Worm (Caenorhabditis elegans) whole organism, L2 larva: Measurements from ENCODE around the gene K01H12.4.

Source experiments
- C34F6.9 ChIP-seq: fragments of 150-350 bp; optimal IDR thresholded peaks from 2 replicates; lab custom pipeline; 2014; ENCODE audit warnings: missing biosample characterization, missing genetic modification characterization
- F13H6.1 ChIP-seq: sonication (generic microtip); optimal IDR thresholded peaks from 2 replicates; lab custom pipeline; 2016; ENCODE audit warnings: missing genetic modification characterization, missing compliant biosample characterization
- R02D3.7 ChIP-seq: fragments of 150-350 bp; optimal IDR thresholded peaks from 2 replicates; lab custom pipeline; 2014; ENCODE audit warnings: missing biosample characterization, missing genetic modification characterization
- Y55F3AM.14 ChIP-seq: fragments of 200-800 bp; sonication (Bioruptor generic); optimal IDR thresholded peaks from 2 replicates; lab custom pipeline; 2018; ENCODE audit warnings: mild to moderate bottlenecking, missing genetic modification characterization, missing compliant biosample characterization
- ZK546.5 ChIP-seq: sonication (generic microtip); optimal IDR thresholded peaks from 2 replicates; lab custom pipeline; 2017; ENCODE audit warnings: missing biosample characterization, missing genetic modification characterization
- alr-1 ChIP-seq: fragments of 150-350 bp; optimal IDR thresholded peaks from 2 replicates; lab custom pipeline; 2014; ENCODE audit warnings: missing biosample characterization, missing genetic modification characterization
- aly-2 ChIP-seq: fragments of 150-350 bp; optimal IDR thresholded peaks from 2 replicates; lab custom pipeline; 2014; ENCODE audit warnings: missing biosample characterization, missing genetic modification characterization
- ama-1 ChIP-seq: fragments of 150-350 bp; optimal IDR thresholded peaks from 2 replicates; lab custom pipeline; 2018; ENCODE audit warnings: inconsistent platforms
- blmp-1 ChIP-seq: sonication (generic microtip); optimal IDR thresholded peaks from 2 replicates; lab custom pipeline; 2017; ENCODE audit warnings: missing genetic modification characterization, mild to moderate bottlenecking, missing compliant biosample characterization, antibody characterized with exemption, moderate library complexity; ENCODE audit not compliant: insufficient read depth
- ceh-16 ChIP-seq: fragments of 150-350 bp; optimal IDR thresholded peaks from 2 replicates; lab custom pipeline; 2014; ENCODE audit warnings: missing biosample characterization, missing genetic modification characterization
- ceh-82 ChIP-seq: fragments of 150-350 bp; optimal IDR thresholded peaks from 2 replicates; lab custom pipeline; 2014; ENCODE audit warnings: missing biosample characterization, missing genetic modification characterization
- crh-2 ChIP-seq: sonication (generic microtip); optimal IDR thresholded peaks from 2 replicates; lab custom pipeline; 2017; ENCODE audit warnings: missing biosample characterization, missing genetic modification characterization
- dmd-4 ChIP-seq: sonication (generic microtip); optimal IDR thresholded peaks from 2 replicates; lab custom pipeline; 2017; ENCODE audit warnings: missing biosample characterization, missing genetic modification characterization
- egl-27 ChIP-seq: sonication (generic microtip); optimal IDR thresholded peaks from 3 replicates; lab custom pipeline; 2017; ENCODE audit warnings: missing biosample characterization, missing genetic modification reagents, missing genetic modification characterization
- elt-1 ChIP-seq: fragments of 150-350 bp; optimal IDR thresholded peaks from 2 replicates; lab custom pipeline; 2014; ENCODE audit warnings: missing biosample characterization, missing genetic modification characterization
- elt-3 ChIP-seq: sonication (generic microtip); optimal IDR thresholded peaks from 2 replicates; lab custom pipeline; 2017; ENCODE audit warnings: missing biosample characterization, missing genetic modification characterization
- fos-1 ChIP-seq: fragments of 150-350 bp; optimal IDR thresholded peaks from 2 replicates; lab custom pipeline; 2014; ENCODE audit warnings: missing biosample characterization, missing genetic modification characterization
- gmeb-1 ChIP-seq: fragments of 150-350 bp; optimal IDR thresholded peaks from 2 replicates; lab custom pipeline; 2014; ENCODE audit warnings: missing biosample characterization, missing genetic modification characterization
- lin-11 ChIP-seq: fragments of 150-350 bp; sonication (generic microtip); optimal IDR thresholded peaks from 2 replicates; lab custom pipeline; 2014; ENCODE audit warnings: missing biosample characterization, missing genetic modification characterization, inconsistent platforms, mixed read lengths
- lin-13 ChIP-seq: fragments of 150-350 bp; optimal IDR thresholded peaks from 2 replicates; lab custom pipeline; 2014; ENCODE audit warnings: missing biosample characterization, missing genetic modification reagents, missing genetic modification characterization
- lin-39 ChIP-seq: fragments of 150-350 bp; optimal IDR thresholded peaks from 2 replicates; lab custom pipeline; 2014; ENCODE audit warnings: missing biosample characterization, missing genetic modification reagents, missing genetic modification characterization
- lsy-2 ChIP-seq, 2 experiments: fragments of 150-350 bp in 1 of 2; sonication (generic microtip) in 1 of 2; optimal IDR thresholded peaks; 2 replicates each; lab custom pipeline; 2014 to 2017; ENCODE audit warnings: missing biosample characterization in 2 of 2, missing genetic modification characterization in 2 of 2
- mab-5 ChIP-seq: fragments of 150-350 bp; optimal IDR thresholded peaks from 2 replicates; lab custom pipeline; 2014; ENCODE audit warnings: missing biosample characterization, missing genetic modification characterization
- mbf-1 ChIP-seq: sonication (generic microtip); optimal IDR thresholded peaks from 2 replicates; lab custom pipeline; 2017; ENCODE audit warnings: missing biosample characterization, missing genetic modification characterization
- mdl-1 ChIP-seq, 2 experiments: fragments of 150-350 bp in 1 of 2; sonication (generic microtip) in 1 of 2; optimal IDR thresholded peaks; 2 replicates each; lab custom pipeline; 2017; ENCODE audit warnings: missing biosample characterization in 2 of 2, missing genetic modification characterization in 2 of 2
- nhr-10 ChIP-seq: sonication (generic microtip); optimal IDR thresholded peaks from 2 replicates; lab custom pipeline; 2017; ENCODE audit warnings: missing biosample characterization, missing genetic modification characterization
- nhr-11 ChIP-seq: fragments of 150-350 bp; optimal IDR thresholded peaks from 2 replicates; lab custom pipeline; 2014; ENCODE audit warnings: missing biosample characterization, missing genetic modification characterization
- nhr-12 ChIP-seq: fragments of 150-350 bp; optimal IDR thresholded peaks from 2 replicates; lab custom pipeline; 2014; ENCODE audit warnings: missing biosample characterization, missing genetic modification characterization
- nhr-129 ChIP-seq: fragments of 150-350 bp; optimal IDR thresholded peaks from 2 replicates; lab custom pipeline; 2014; ENCODE audit warnings: missing biosample characterization, missing genetic modification characterization
- nhr-21 ChIP-seq: fragments of 150-350 bp; optimal IDR thresholded peaks from 2 replicates; lab custom pipeline; 2014; ENCODE audit warnings: missing biosample characterization, missing genetic modification characterization
- nhr-23 ChIP-seq: fragments of 150-350 bp; optimal IDR thresholded peaks from 2 replicates; lab custom pipeline; 2014; ENCODE audit warnings: missing biosample characterization, missing genetic modification reagents, missing genetic modification characterization
- nhr-237 ChIP-seq: fragments of 150-350 bp; optimal IDR thresholded peaks from 2 replicates; lab custom pipeline; 2014; ENCODE audit warnings: missing biosample characterization, missing genetic modification characterization
- nhr-25 ChIP-seq: fragments of 150-350 bp; sonication (generic microtip); optimal IDR thresholded peaks from 3 replicates; lab custom pipeline; 2014; ENCODE audit warnings: missing biosample characterization, missing genetic modification characterization
- nhr-6 ChIP-seq: fragments of 150-350 bp; optimal IDR thresholded peaks from 2 replicates; lab custom pipeline; 2014; ENCODE audit warnings: missing biosample characterization, missing genetic modification characterization
- nhr-77 ChIP-seq: fragments of 150-350 bp; optimal IDR thresholded peaks from 2 replicates; lab custom pipeline; 2014; ENCODE audit warnings: missing biosample characterization, missing genetic modification characterization
- peb-1 ChIP-seq: fragments of 150-350 bp; optimal IDR thresholded peaks from 2 replicates; lab custom pipeline; 2014; ENCODE audit warnings: missing biosample characterization, missing genetic modification characterization
- sem-4 ChIP-seq: fragments of 150-350 bp; optimal IDR thresholded peaks from 2 replicates; lab custom pipeline; 2014; ENCODE audit warnings: missing biosample characterization, missing genetic modification reagents, missing genetic modification characterization
- skn-1 ChIP-seq: sonication (generic microtip); optimal IDR thresholded peaks from 2 replicates; lab custom pipeline; 2017; ENCODE audit warnings: missing biosample characterization, missing genetic modification characterization
- sma-3 ChIP-seq: sonication (generic microtip); optimal IDR thresholded peaks from 2 replicates; lab custom pipeline; 2016; ENCODE audit warnings: missing genetic modification reagents, missing genetic modification characterization, missing compliant biosample characterization
- sma-9 ChIP-seq, 2 experiments: fragments of 150-350 bp in 1 of 2; sonication (generic microtip) in 1 of 2; optimal IDR thresholded peaks; 2 replicates each; lab custom pipeline; 2014 to 2016; ENCODE audit warnings: missing genetic modification characterization in 2 of 2, mild to moderate bottlenecking in 1 of 2, missing biosample characterization in 1 of 2, missing compliant biosample characterization in 1 of 2, missing genetic modification reagents in 1 of 2, moderate library complexity in 1 of 2
- snpc-4 ChIP-seq: fragments of 150-350 bp; optimal IDR thresholded peaks from 2 replicates; lab custom pipeline; 2014; ENCODE audit warnings: missing biosample characterization, missing genetic modification characterization
- unc-39 ChIP-seq: fragments of 150-350 bp; optimal IDR thresholded peaks from 2 replicates; lab custom pipeline; 2014; ENCODE audit warnings: missing biosample characterization, missing genetic modification characterization
- unc-55 ChIP-seq: fragments of 150-350 bp; sonication (generic microtip); optimal IDR thresholded peaks from 3 replicates; lab custom pipeline; 2014; ENCODE audit warnings: missing biosample characterization, missing genetic modification reagents, missing genetic modification characterization
- unc-62 ChIP-seq: fragments of 150-350 bp; optimal IDR thresholded peaks from 2 replicates; lab custom pipeline; 2014; ENCODE audit warnings: missing biosample characterization, missing genetic modification reagents, missing genetic modification characterization
- zag-1 ChIP-seq: fragments of 150-350 bp; optimal IDR thresholded peaks from 2 replicates; lab custom pipeline; 2014; ENCODE audit warnings: missing biosample characterization, missing genetic modification characterization
- ztf-1 ChIP-seq: fragments of 200-800 bp; sonication (Bioruptor generic); conservative IDR thresholded peaks from 2 replicates; pipeline ENCODE4 v1.3.6; 2022; ENCODE audit warnings: missing genetic modification characterization, missing compliant biosample characterization
- ztf-11 ChIP-seq: sonication (generic microtip); optimal IDR thresholded peaks from 2 replicates; lab custom pipeline; 2017; ENCODE audit warnings: missing biosample characterization, missing genetic modification characterization
- ztf-4 ChIP-seq: fragments of 150-350 bp; optimal IDR thresholded peaks from 2 replicates; lab custom pipeline; 2014; ENCODE audit warnings: missing biosample characterization, missing genetic modification characterization

The K01H12.4 gene

ce11 chrIV:9717844-9718243 lies 5.0 kb downstream of the K01H12.4 start:
- no peak for TF ChIP-seq ama-1 (lab: Kevin White, UChicago)
- TF ChIP-seq peb-1 (tag; lab: Kevin White, UChicago) = no peak
- no peak for TF ChIP-seq alr-1
- no peak for TF ChIP-seq unc-62 (GFP tag; lab: Kevin White, UChicago)
- no peak for TF ChIP-seq skn-1
- peak; percentile 6 for TF ChIP-seq sma-9 (GFP tag; optimal IDR thresholded peaks at IDR 0.05; lab: Kevin White, UChicago)
- no peak for TF ChIP-seq sma-9 (tag; optimal IDR thresholded peaks at IDR 0.05; lab: Kevin White, UChicago)
- TF ChIP-seq unc-39 = no peak
- peak; percentile 98 for TF ChIP-seq nhr-129 (tag; lab: Kevin White, UChicago)

- TF ChIP-seq ztf-4 (tag; lab: Kevin White, UChicago) (peak; percentile 23), ama-1 (lab: Kevin White, UChicago) (peak; percentile 41), ztf-1 (no peak), gmeb-1 (tag; lab: Kevin White, UChicago) (peak; percentile 23), unc-39 (no peak), nhr-129 (tag; lab: Kevin White, UChicago) (peak; percentile 82), F13H6.1 (tag; lab: Kevin White, UChicago) (peak; percentile 89), egl-27 (peak; percentile 44), nhr-25 (tag; lab: Kevin White, UChicago) (peak; percentile 66), blmp-1 (peak; percentile 49), peb-1 (tag; lab: Kevin White, UChicago) (no peak), mab-5 (peak; percentile 5), elt-1 (tag; lab: Kevin White, UChicago) (no peak), fos-1 (tag; lab: Kevin White, UChicago) (peak; percentile 92), nhr-6 (tag; lab: Kevin White, UChicago) (peak; percentile 9), nhr-10 (tag; lab: Kevin White, UChicago) (no peak), aly-2 (no peak), C34F6.9 (tag; lab: Kevin White, UChicago) (peak; percentile 83), skn-1 (no peak), mbf-1 (no peak), unc-62 (GFP tag; lab: Kevin White, UChicago) (no peak), ceh-16 (tag; lab: Kevin White, UChicago) (peak; percentile 45), elt-3 (tag; lab: Kevin White, UChicago) (no peak), Y55F3AM.14 (GFP tag; lab: Kevin White, UChicago) (peak; percentile 68), alr-1 (no peak), lsy-2 (tag; optimal IDR thresholded peaks at IDR 0.05; lab: Kevin White, UChicago) (peak; percentile 8 to 65), ceh-82 (tag; lab: Kevin White, UChicago) (no peak), nhr-12 (tag; lab: Kevin White, UChicago) (no peak), dmd-4 (no peak), nhr-21 (tag; lab: Kevin White, UChicago) (peak; percentile 62), ztf-11 (tag; lab: Kevin White, UChicago) (no peak), crh-2 (tag; lab: Kevin White, UChicago) (peak; percentile 82), snpc-4 (tag; lab: Kevin White, UChicago) (no peak), R02D3.7 (tag; lab: Kevin White, UChicago) (no peak), nhr-23 (tag; lab: Kevin White, UChicago) (no peak), zag-1 (tag; lab: Kevin White, UChicago) (peak; percentile 48), sma-3 (GFP tag; lab: Kevin White, UChicago) (peak; percentile 67), sem-4 (tag; lab: Kevin White, UChicago) (peak; percentile 87), nhr-11 (tag; lab: Kevin White, UChicago) (no peak), unc-55 (peak; percentile 67), nhr-237 (tag; lab: Kevin White, UChicago) (no peak), mdl-1 (tag; optimal IDR thresholded peaks at IDR 0.05; lab: Kevin White, UChicago) (peak in 1 of 2 experiments; percentile 63), nhr-77 (tag; lab: Kevin White, UChicago) (no peak), lin-13 (GFP tag; lab: Kevin White, UChicago) (peak; percentile 75), sma-9 (GFP tag; optimal IDR thresholded peaks at IDR 0.05; lab: Kevin White, UChicago) (peak; percentile 92), sma-9 (tag; optimal IDR thresholded peaks at IDR 0.05; lab: Kevin White, UChicago) (no peak), lin-39 (tag; lab: Kevin White, UChicago) (no peak), lin-11 (tag; lab: Kevin White, UChicago) (peak; percentile 55), ZK546.5 (tag; lab: Kevin White, UChicago) (no peak)
These were observed 5.5 kb downstream of the K01H12.4 start for ce11 chrIV:9718396-9718795.
